ENCODE assay signal across 2 worm cellular contexts in the genomic region with DNA sequence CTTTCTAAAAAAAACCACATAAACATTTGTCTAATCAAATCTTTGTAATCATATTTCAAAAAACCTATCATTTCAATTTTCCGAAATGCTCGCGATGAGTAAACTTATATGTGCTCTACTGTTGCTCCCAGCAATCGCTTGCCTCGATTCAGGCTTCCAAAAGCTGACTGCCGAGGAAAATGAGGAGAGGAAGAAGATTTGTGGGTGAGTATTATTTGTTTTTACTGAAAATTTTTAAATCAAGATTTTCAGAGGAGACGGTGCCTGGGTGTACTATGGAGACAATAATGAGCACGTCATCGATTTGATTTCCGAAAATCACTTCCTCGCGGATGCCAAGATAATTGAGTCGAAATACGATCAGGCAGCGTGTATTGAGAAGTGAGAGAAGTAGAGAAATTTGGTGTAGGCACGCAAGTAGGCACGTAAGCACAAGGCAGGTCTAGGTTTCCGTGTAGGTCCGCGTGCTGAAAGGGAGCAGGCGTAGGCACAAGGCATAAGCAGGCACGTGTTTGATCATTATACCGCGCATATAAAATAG.
A peak's percentile ranks its signal among the peaks of the same experiment; 100 is the strongest.
TF ChIP-seq lines count a peak whose summit lies in the region.

Gene C46E10.1, plus strand, starts transcription at position 51 of the 541 bp plus-strand sequence.

TF ChIP-seq in whole organism, L4 larva, 104 proteins besides CTCF, POLR2A, EP300 and RAD21:
- TF ChIP-seq nhr-48 (tag; optimal IDR thresholded peaks at IDR 0.05; lab: Kevin White, UChicago): no peak
- TF ChIP-seq aha-1 (tag; lab: Kevin White, UChicago): peak; percentile 90

TF ChIP-seq in whole organism, late embryonic, 69 proteins besides CTCF, POLR2A, EP300 and RAD21:
- TF ChIP-seq mec-3 (tag; optimal IDR thresholded peaks at IDR 0.05; lab: Kevin White, UChicago; ENCODE audit: borderline replicate concordance): peak; percentile 6
- TF ChIP-seq ceh-19 (GFP tag; optimal IDR thresholded peaks at IDR 0.05; lab: Kevin White, UChicago): no peak
